Worm (Caenorhabditis elegans): Measurements from ENCODE around the gene Y46D2A.2.
"Not testable (repeated sequence)": the region's sequence is repeated elsewhere in the genome, so short reads cannot be mapped to it uniquely, and the experiment has no call there.

DNA sequence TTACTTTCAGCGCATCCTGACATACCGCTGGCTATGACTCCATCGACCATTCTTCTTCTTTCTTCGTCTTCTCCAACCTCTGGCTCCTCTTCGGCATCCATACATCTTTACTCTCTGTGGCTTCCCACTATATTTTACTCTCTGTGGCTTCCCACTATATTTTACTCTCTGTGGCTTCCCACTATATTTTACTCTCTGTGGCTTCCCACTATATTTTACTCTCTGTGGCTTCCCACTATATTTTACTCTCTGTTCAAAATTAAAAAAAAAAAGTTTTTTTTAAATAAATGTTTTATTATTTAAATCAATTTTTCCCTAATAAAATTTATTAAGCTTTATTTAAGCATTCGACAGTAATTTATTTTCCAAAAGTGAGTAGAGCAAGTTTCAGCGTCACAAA, 32.5 kb downstream of the Y46D2A.2 start, which contains the start of gene F39E9.14:
- not testable (repeated sequence) for TF ChIP-seq elt-3 (tag; optimal IDR thresholded peaks at IDR 0.05); ztf-11 (tag; optimal IDR thresholded peaks at IDR 0.05); ces-1 (GFP tag; optimal IDR thresholded peaks at IDR 0.05); nhr-28 (tag; optimal IDR thresholded peaks at IDR 0.05); pha-4 (tag; optimal IDR thresholded peaks at IDR 0.05); snpc-4 (tag; optimal IDR thresholded peaks at IDR 0.05); nhr-76 (tag; optimal IDR thresholded peaks at IDR 0.05); mls-2 (tag; optimal IDR thresholded peaks at IDR 0.05); unc-62 (GFP tag; optimal IDR thresholded peaks at IDR 0.05); nhr-12 (tag; optimal IDR thresholded peaks at IDR 0.05)

Measured in whole organism, mixed stage, embryonic.